Worm (Caenorhabditis elegans): ENCODE results near the gene C08H9.16.

The C08H9.16 gene

ce11 chrII:9892409-9892808 lies at the start of gene C08H9.16:
Gene C08H9.16, plus strand, starts transcription at chrII:9892778.
- TF ChIP-seq unc-42 (tag; optimal IDR thresholded peaks at IDR 0.05) (peak; percentile 33), nfya-1 (tag; optimal IDR thresholded peaks at IDR 0.05) (peak; percentile 73), nhr-11 (tag; optimal IDR thresholded peaks at IDR 0.05) (no peak)

- TF ChIP-seq lim-6 (tag; optimal IDR thresholded peaks at IDR 0.05) (no peak), nfya-1 (tag; optimal IDR thresholded peaks at IDR 0.05) (no peak), ttx-3 (tag; optimal IDR thresholded peaks at IDR 0.05) (no peak), ets-4 (tag; optimal IDR thresholded peaks at IDR 0.05) (no peak), ahr-1 (tag; optimal IDR thresholded peaks at IDR 0.05) (no peak), gmeb-2 (tag; optimal IDR thresholded peaks at IDR 0.05) (no peak), ceh-14 (tag; optimal IDR thresholded peaks at IDR 0.05) (no peak), che-1 (tag; optimal IDR thresholded peaks at IDR 0.05) (no peak)
Observed at ce11 chrII:9845239-9845638, 47.3 kb upstream of the C08H9.16 start, which contains the start of gene chil-9. Gene chil-9, minus strand, starts transcription at chrII:9845339.

ce11 chrII:9849497-9849896 lies 43.1 kb upstream of the C08H9.16 start, which contains the start of gene old-2:
Gene old-2, minus strand, starts transcription at chrII:9849597.
- no peak for TF ChIP-seq ahr-1 (tag; optimal IDR thresholded peaks at IDR 0.05)

- no peak for TF ChIP-seq lim-6 (tag; optimal IDR thresholded peaks at IDR 0.05)
Observed at ce11 chrII:9850945-9851344, 41.6 kb upstream of the C08H9.16 start, which contains the start of gene ZK938.10. Gene ZK938.10, minus strand, starts transcription at chrII:9851045.

DNA sequence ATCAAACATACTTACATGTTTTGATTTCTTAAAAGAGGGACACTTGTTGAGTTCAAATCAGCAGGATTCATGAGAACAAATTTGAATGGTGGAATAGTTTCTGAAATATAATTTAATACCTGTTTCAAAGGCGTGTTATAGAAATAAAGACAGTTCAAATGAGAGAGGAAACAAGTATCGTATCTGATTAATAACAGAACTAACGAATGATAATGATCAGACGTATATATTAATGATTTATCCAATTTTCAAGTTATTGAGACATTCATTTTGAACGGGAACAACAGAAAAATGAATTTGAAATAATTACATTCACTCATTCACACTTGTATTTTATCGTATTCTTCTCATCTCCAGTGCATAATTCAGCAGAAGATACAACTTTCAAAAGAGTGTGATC lies 37.0 kb upstream of the C08H9.16 start, which contains the start of gene chil-4:
chil-4 (minus strand) TSS at position 101 of the 400 bp plus-strand sequence.
- no peak for TF ChIP-seq dve-1 (tag; optimal IDR thresholded peaks at IDR 0.05)
- TF ChIP-seq eyg-1 (tag; optimal IDR thresholded peaks at IDR 0.05): no peak
- TF ChIP-seq lim-6 (tag; optimal IDR thresholded peaks at IDR 0.05): no peak
- no peak for TF ChIP-seq ceh-14 (tag; optimal IDR thresholded peaks at IDR 0.05)
- no peak for TF ChIP-seq Y22D7AL.16 (tag; optimal IDR thresholded peaks at IDR 0.05)
- no peak for TF ChIP-seq ceh-2 (tag; optimal IDR thresholded peaks at IDR 0.05)
- TF ChIP-seq K02D7.2 (tag; optimal IDR thresholded peaks at IDR 0.05): no peak
- TF ChIP-seq dmd-4 (tag; optimal IDR thresholded peaks at IDR 0.05; ENCODE audit: borderline replicate concordance): no peak

DNA sequence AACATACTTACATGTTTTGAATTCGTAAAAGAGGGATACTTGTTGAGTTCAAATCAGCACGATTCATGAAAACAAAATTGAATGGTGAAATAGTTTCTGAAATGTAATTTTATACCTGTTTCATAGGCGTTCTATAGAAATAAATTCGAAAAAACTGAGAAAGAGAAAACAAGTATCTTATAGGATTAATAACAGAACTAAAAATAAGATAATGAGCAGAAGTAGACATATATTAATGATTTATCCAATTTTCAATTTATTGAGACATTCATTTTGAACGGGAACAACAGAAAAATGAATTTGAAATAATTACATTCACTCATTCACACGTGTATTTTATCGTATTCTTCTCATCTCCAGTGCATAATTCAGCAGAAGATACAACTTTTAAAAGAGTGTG lies 34.8 kb upstream of the C08H9.16 start, which contains the start of gene chil-6:
chil-6 (minus strand) TSS at position 101 of the 400 bp plus-strand sequence.
- TF ChIP-seq pat-9 (tag; optimal IDR thresholded peaks at IDR 0.05) (no peak), ceh-24 (tag; optimal IDR thresholded peaks at IDR 0.05) (no peak), C38D4.7 (GFP tag; optimal IDR thresholded peaks at IDR 0.05) (no peak), C08G9.2 (tag; optimal IDR thresholded peaks at IDR 0.05) (no peak), elt-2 (tag; optimal IDR thresholded peaks at IDR 0.05) (no peak), ztf-16 (tag; optimal IDR thresholded peaks at IDR 0.05) (no peak), ceh-6 (GFP tag; optimal IDR thresholded peaks at IDR 0.05) (no peak)

- TF ChIP-seq elt-4 (tag; optimal IDR thresholded peaks at IDR 0.05): no peak
- no peak for TF ChIP-seq ceh-22 (tag; optimal IDR thresholded peaks at IDR 0.05)
- TF ChIP-seq unc-55 (GFP tag; optimal IDR thresholded peaks at IDR 0.05): no peak
- TF ChIP-seq F13H6.1 (tag; optimal IDR thresholded peaks at IDR 0.05): no peak
- no peak for TF ChIP-seq hlh-6 (tag; optimal IDR thresholded peaks at IDR 0.05)
- no peak for TF ChIP-seq C38D4.7 (GFP tag; optimal IDR thresholded peaks at IDR 0.05)
- TF ChIP-seq ceh-34 (tag; optimal IDR thresholded peaks at IDR 0.05): no peak
- no peak for TF ChIP-seq eyg-1 (tag; optimal IDR thresholded peaks at IDR 0.05)
- TF ChIP-seq dmd-4 (tag; optimal IDR thresholded peaks at IDR 0.05; ENCODE audit: borderline replicate concordance): no peak
- no peak for TF ChIP-seq sox-4 (tag; optimal IDR thresholded peaks at IDR 0.05)
- TF ChIP-seq fkh-10 (GFP tag; optimal IDR thresholded peaks at IDR 0.05): no peak
- TF ChIP-seq mec-3 (tag; optimal IDR thresholded peaks at IDR 0.05; ENCODE audit: borderline replicate concordance): no peak
- TF ChIP-seq hlh-13 (GFP tag; optimal IDR thresholded peaks at IDR 0.05): no peak
- no peak for TF ChIP-seq lim-6 (tag; optimal IDR thresholded peaks at IDR 0.05)
- no peak for TF ChIP-seq ceh-24 (tag; optimal IDR thresholded peaks at IDR 0.05)
- TF ChIP-seq ets-4 (tag; optimal IDR thresholded peaks at IDR 0.05): no peak
- TF ChIP-seq hlh-15 (tag; optimal IDR thresholded peaks at IDR 0.05): no peak
- TF ChIP-seq nfya-1 (tag; optimal IDR thresholded peaks at IDR 0.05): no peak
Observed at ce11 chrII:9859575-9859974, 33.0 kb upstream of the C08H9.16 start, which contains the start of gene chil-5. Gene chil-5, minus strand, starts transcription at chrII:9859675.

All from whole organism, late embryonic.